Fruit fly (Drosophila melanogaster): ENCODE results near the gene FASN1.

FASN1 gene

dm6 chr2L:3041918-3042615, 14.3 kb upstream of the FASN1 start, which contains the start of gene CG17261 (continued):
- TF ChIP-seq Hr39 (optimal IDR thresholded peaks at IDR 0.05) (no peak), Lpt (GFP tag; optimal IDR thresholded peaks at IDR 0.05) (no peak), CrebB (tag; optimal IDR thresholded peaks at IDR 0.05) (no peak), scrt (GFP tag; optimal IDR thresholded peaks at IDR 0.05) (no peak), CG6813 (GFP tag; optimal IDR thresholded peaks at IDR 0.05) (no peak), chn (GFP tag; optimal IDR thresholded peaks at IDR 0.05) (no peak), Nf-YC (tag; optimal IDR thresholded peaks at IDR 0.05) (no peak), bsh (GFP tag; optimal IDR thresholded peaks at IDR 0.05) (no peak), CG32772 (GFP tag; IDR thresholded peaks at IDR 0.05) (no peak), Antp (GFP tag; optimal IDR thresholded peaks at IDR 0.05) (peak; percentile 54), CG8478 (optimal IDR thresholded peaks at IDR 0.05) (no peak), toy (GFP tag; IDR thresholded peaks at IDR 0.05) (no peak), lov (optimal IDR thresholded peaks at IDR 0.05) (no peak), lov (GFP tag; IDR thresholded peaks at IDR 0.05) (no peak), CHES-1-like (GFP tag; optimal IDR thresholded peaks at IDR 0.05) (peak; percentile 30), Dip3 (GFP tag; optimal IDR thresholded peaks at IDR 0.05) (peak; percentile 41), CG16863 (GFP tag; optimal IDR thresholded peaks at IDR 0.05) (no peak), CG34422 (GFP tag; IDR thresholded peaks at IDR 0.05) (no peak; the same call in 2 of the 3 replicates), zf30C (GFP tag; optimal IDR thresholded peaks at IDR 0.05) (no peak), Usf (GFP tag; optimal IDR thresholded peaks at IDR 0.05) (no peak), CG8924 (tag; optimal IDR thresholded peaks at IDR 0.05) (peak; percentile 50), CG1529 (GFP tag; optimal IDR thresholded peaks at IDR 0.05) (no peak), CG3281 (GFP tag; optimal IDR thresholded peaks at IDR 0.05) (no peak), Optix (GFP tag; IDR thresholded peaks at IDR 0.05) (no peak), Ssrp (tag; optimal IDR thresholded peaks at IDR 0.05) (no peak), sens-2 (GFP tag; IDR thresholded peaks at IDR 0.05) (no peak), pfk (GFP tag; optimal IDR thresholded peaks at IDR 0.05) (no peak), CG4282 (GFP tag; optimal IDR thresholded peaks at IDR 0.05) (no peak), hbn (GFP tag; IDR thresholded peaks at IDR 0.05; ENCODE audit: partially characterized antibody) (no peak), mam (GFP tag; optimal IDR thresholded peaks at IDR 0.05) (peak; percentile 59), pan (optimal IDR thresholded peaks at IDR 0.05) (no peak), pan (GFP tag; optimal IDR thresholded peaks at IDR 0.05 in 1 of 2, IDR thresholded peaks at IDR 0.05 in 1 of 2) (peak in 1 of 2 experiments; percentile 31), CG2199 (GFP tag; IDR thresholded peaks at IDR 0.05) (no peak), HLHmδ (GFP tag; optimal IDR thresholded peaks at IDR 0.05) (no peak), CG30403 (GFP tag; optimal IDR thresholded peaks at IDR 0.05) (peak; percentile 35), ab (GFP tag; optimal IDR thresholded peaks at IDR 0.05) (no peak), ATbp (GFP tag; optimal IDR thresholded peaks at IDR 0.05) (no peak), slp2 (GFP tag; optimal IDR thresholded peaks at IDR 0.05) (no peak), CG6254 (GFP tag; optimal IDR thresholded peaks at IDR 0.05) (no peak), CG4617 (GFP tag; optimal IDR thresholded peaks at IDR 0.05; ENCODE audit: borderline replicate concordance) (no peak), CG10543 (GFP tag; optimal IDR thresholded peaks at IDR 0.05) (peak; percentile 88), Hmx (GFP tag; optimal IDR thresholded peaks at IDR 0.05) (no peak), Ravus (GFP tag; IDR thresholded peaks at IDR 0.05) (no peak), C15 (GFP tag; IDR thresholded peaks at IDR 0.05) (no peak), pzg (GFP tag; optimal IDR thresholded peaks at IDR 0.05) (no peak), D19B (GFP tag; optimal IDR thresholded peaks at IDR 0.05) (peak; percentile 10), CG13424 (tag; optimal IDR thresholded peaks at IDR 0.05) (peak; percentile 4), ara (GFP tag; IDR thresholded peaks at IDR 0.05) (peak; percentile 27; the same call in 1 of the 2 replicates), emc (GFP tag; optimal IDR thresholded peaks at IDR 0.05) (peak; percentile 4), vnd (GFP tag; IDR thresholded peaks at IDR 0.05; ENCODE audit: partially characterized antibody) (0 out of 3 replicates have a peak, but pooled peaks have one; percentile 47), trem (tag; optimal IDR thresholded peaks at IDR 0.05) (no peak)
